Worm (Caenorhabditis elegans): ENCODE data around the gene F47B10.8.
A peak's percentile ranks its signal among the peaks of the same experiment; 100 is the strongest.

Gene F47B10.8

ce11 chrX:10909661-10910060, 955 bp downstream of the F47B10.8 start:
- no peak for TF ChIP-seq nhr-77 (tag; optimal IDR thresholded peaks at IDR 0.05)
- TF ChIP-seq ztf-11 (tag; optimal IDR thresholded peaks at IDR 0.05) = no peak
- no peak for TF ChIP-seq snpc-4 (tag; optimal IDR thresholded peaks at IDR 0.05)
- TF ChIP-seq nhr-23 (tag; optimal IDR thresholded peaks at IDR 0.05) = no peak
- TF ChIP-seq pqm-1 (tag; optimal IDR thresholded peaks at IDR 0.05) = no peak
- peak; percentile 35 for TF ChIP-seq egl-5 (tag; optimal IDR thresholded peaks at IDR 0.05)
- no peak for TF ChIP-seq lin-39 (tag; optimal IDR thresholded peaks at IDR 0.05)
- no peak for TF ChIP-seq fkh-10 (GFP tag; optimal IDR thresholded peaks at IDR 0.05)
- no peak for TF ChIP-seq jun-1 (tag; optimal IDR thresholded peaks at IDR 0.05)
- TF ChIP-seq elt-3 (tag; optimal IDR thresholded peaks at IDR 0.05) = no peak
- TF ChIP-seq nhr-28 (tag; optimal IDR thresholded peaks at IDR 0.05) = no peak
- TF ChIP-seq nhr-43 (tag; optimal IDR thresholded peaks at IDR 0.05; ENCODE audit: poor library complexity, severe bottlenecking) = no peak
- no peak for TF ChIP-seq hmg-11 (tag; optimal IDR thresholded peaks at IDR 0.05)
- no peak for TF ChIP-seq ceh-16 (tag; optimal IDR thresholded peaks at IDR 0.05)
- TF ChIP-seq nfya-1 (tag; optimal IDR thresholded peaks at IDR 0.05; ENCODE audit: insufficient read depth) = peak; percentile 30
- TF ChIP-seq fos-1 (tag; optimal IDR thresholded peaks at IDR 0.05) = no peak
- TF ChIP-seq nhr-237 (tag; optimal IDR thresholded peaks at IDR 0.05) = no peak

ce11 chrX:10907418-10907817, 3.2 kb downstream of the F47B10.8 start:
- TF ChIP-seq snpc-4 (tag; optimal IDR thresholded peaks at IDR 0.05) (no peak), ceh-16 (tag; optimal IDR thresholded peaks at IDR 0.05) (no peak), egl-27 (tag; optimal IDR thresholded peaks at IDR 0.05) (no peak), egl-5 (tag; optimal IDR thresholded peaks at IDR 0.05) (peak; percentile 63)

- TF ChIP-seq nhr-23 (tag; optimal IDR thresholded peaks at IDR 0.05) = peak; percentile 16
- no peak for TF ChIP-seq nhr-28 (tag; optimal IDR thresholded peaks at IDR 0.05)
- peak; percentile 27 for TF ChIP-seq elt-2 (tag; optimal IDR thresholded peaks at IDR 0.05)
- TF ChIP-seq fkh-2 (tag; optimal IDR thresholded peaks at IDR 0.05) = no peak
Observed at ce11 chrX:10903416-10903815, 7.2 kb downstream of the F47B10.8 start.

ce11 chrX:10902723-10903322, 7.8 kb downstream of the F47B10.8 start, which contains the start of gene acbp-3:
Gene acbp-3 (plus strand): TSS chrX:10903272.
- TF ChIP-seq nhr-23 (tag; optimal IDR thresholded peaks at IDR 0.05) (peak; percentile 84), nhr-12 (tag; optimal IDR thresholded peaks at IDR 0.05) (no peak)

- TF ChIP-seq pha-4 (tag; optimal IDR thresholded peaks at IDR 0.05) (peak; percentile 16), ceh-82 (tag; optimal IDR thresholded peaks at IDR 0.05) (no peak), ztf-4 (tag; optimal IDR thresholded peaks at IDR 0.05) (no peak), pqm-1 (tag; optimal IDR thresholded peaks at IDR 0.05) (peak; percentile 92), nhr-237 (tag; optimal IDR thresholded peaks at IDR 0.05) (no peak), jun-1 (tag; optimal IDR thresholded peaks at IDR 0.05) (peak; percentile 31), mdl-1 (tag; optimal IDR thresholded peaks at IDR 0.05) (no peak), elt-2 (tag; optimal IDR thresholded peaks at IDR 0.05) (peak; percentile 90)
Observed at ce11 chrX:10901766-10902165, 8.8 kb downstream of the F47B10.8 start.

- TF ChIP-seq pha-4 (tag; optimal IDR thresholded peaks at IDR 0.05) = peak; percentile 23
- peak; percentile 64 for TF ChIP-seq lin-39 (tag; optimal IDR thresholded peaks at IDR 0.05)
- peak; percentile 33 for TF ChIP-seq lin-15B (tag; optimal IDR thresholded peaks at IDR 0.05)
- TF ChIP-seq eor-1 (tag; optimal IDR thresholded peaks at IDR 0.05) = no peak
- no peak for TF ChIP-seq ZK546.5 (tag; optimal IDR thresholded peaks at IDR 0.05)
- TF ChIP-seq nfya-1 (tag; optimal IDR thresholded peaks at IDR 0.05; ENCODE audit: insufficient read depth) = peak; percentile 66
- no peak for TF ChIP-seq ama-1 (optimal IDR thresholded peaks at IDR 0.05)
- TF ChIP-seq egl-5 (tag; optimal IDR thresholded peaks at IDR 0.05) = peak; percentile 81
- TF ChIP-seq mdl-1 (tag; optimal IDR thresholded peaks at IDR 0.05) = peak; percentile 39
- peak; percentile 6 for TF ChIP-seq ceh-28 (tag; optimal IDR thresholded peaks at IDR 0.05)
- peak; percentile 40 for TF ChIP-seq fkh-2 (tag; optimal IDR thresholded peaks at IDR 0.05)
- peak; percentile 6 for TF ChIP-seq nhr-43 (tag; optimal IDR thresholded peaks at IDR 0.05; ENCODE audit: poor library complexity, severe bottlenecking)
- TF ChIP-seq snpc-4 (tag; optimal IDR thresholded peaks at IDR 0.05) = peak; percentile 28
- peak; percentile 48 for TF ChIP-seq fkh-10 (GFP tag; optimal IDR thresholded peaks at IDR 0.05)
- TF ChIP-seq sea-2 (GFP tag; optimal IDR thresholded peaks at IDR 0.05) = no peak
- TF ChIP-seq R02D3.7 (tag; optimal IDR thresholded peaks at IDR 0.05) = no peak
- peak; percentile 11 for TF ChIP-seq lsy-12 (tag; optimal IDR thresholded peaks at IDR 0.05)
- no peak for TF ChIP-seq elt-2 (tag; optimal IDR thresholded peaks at IDR 0.05)
- TF ChIP-seq hmg-11 (tag; optimal IDR thresholded peaks at IDR 0.05) = peak; percentile 11
Observed at ce11 chrX:10900952-10901351, 9.7 kb downstream of the F47B10.8 start.

All from whole organism, L3 larva.